Worm (Caenorhabditis elegans) whole organism, mixed stage, embryonic: ENCODE measurements around the gene kxd-1.

Experiments used
- blmp-1 ChIP-seq: fragments of 150-350 bp; optimal IDR thresholded peaks from 2 replicates; lab custom pipeline; 2014; ENCODE audit warnings: missing biosample characterization, missing genetic modification characterization
- ceh-43 ChIP-seq: fragments of 200-800 bp; sonication (Bioruptor generic); optimal IDR thresholded peaks from 2 replicates; lab custom pipeline; 2018; ENCODE audit warnings: mild to moderate bottlenecking, missing genetic modification characterization, moderate library complexity, missing compliant biosample characterization
- elt-1 ChIP-seq: sonication (generic microtip); optimal IDR thresholded peaks from 2 replicates; lab custom pipeline; 2017; ENCODE audit warnings: missing genetic modification characterization, mild to moderate bottlenecking, missing compliant biosample characterization, antibody characterized with exemption, moderate library complexity, borderline replicate concordance; ENCODE audit not compliant: insufficient read depth
- lin-13 ChIP-seq: fragments of 150-350 bp; optimal IDR thresholded peaks from 2 replicates; lab custom pipeline; 2014; ENCODE audit warnings: missing biosample characterization, missing genetic modification characterization
- lin-32 ChIP-seq: fragments of 200-800 bp; sonication (Bioruptor generic); optimal IDR thresholded peaks from 2 replicates; lab custom pipeline; 2018; ENCODE audit warnings: mild to moderate bottlenecking, missing genetic modification characterization, missing compliant biosample characterization
- lsy-2 ChIP-seq: fragments of 150-350 bp; optimal IDR thresholded peaks from 2 replicates; lab custom pipeline; 2014; ENCODE audit warnings: missing biosample characterization, missing genetic modification characterization
- nhr-237 ChIP-seq: fragments of 150-350 bp; optimal IDR thresholded peaks from 2 replicates; lab custom pipeline; 2014; ENCODE audit warnings: missing biosample characterization, missing genetic modification characterization
- nhr-76 ChIP-seq: sonication (generic microtip); optimal IDR thresholded peaks from 2 replicates; lab custom pipeline; 2017; ENCODE audit warnings: missing biosample characterization, missing genetic modification characterization
- pha-4 ChIP-seq: fragments of 150-350 bp; optimal IDR thresholded peaks from 2 replicates; lab custom pipeline; 2018; ENCODE audit warnings: missing biosample characterization, missing genetic modification reagents, missing genetic modification characterization
- snpc-4 ChIP-seq: fragments of 150-350 bp; optimal IDR thresholded peaks from 2 replicates; lab custom pipeline; 2014; ENCODE audit warnings: missing biosample characterization, missing genetic modification characterization
- tbx-8 ChIP-seq: fragments of 200-800 bp; sonication (Bioruptor generic); optimal IDR thresholded peaks from 2 replicates; lab custom pipeline; 2018; ENCODE audit warnings: mild to moderate bottlenecking, missing genetic modification characterization, moderate library complexity, missing compliant biosample characterization
- unc-62 ChIP-seq: fragments of 150-350 bp; optimal IDR thresholded peaks from 2 replicates; lab custom pipeline; 2014; ENCODE audit warnings: missing biosample characterization, missing genetic modification reagents, missing genetic modification characterization

- TF ChIP-seq blmp-1 (tag; lab: Kevin White, UChicago) = no peak
- TF ChIP-seq tbx-8 (GFP tag; lab: Kevin White, UChicago) = no peak
- TF ChIP-seq lsy-2 (tag; lab: Kevin White, UChicago) = no peak
- TF ChIP-seq unc-62 (GFP tag; lab: Kevin White, UChicago) = no peak
- TF ChIP-seq pha-4 (tag; lab: Kevin White, UChicago) = no peak
- no peak for TF ChIP-seq snpc-4
- TF ChIP-seq nhr-76 (tag; lab: Kevin White, UChicago) = no peak
- no peak for TF ChIP-seq nhr-237 (tag; lab: Kevin White, UChicago)
- TF ChIP-seq ceh-43 (GFP tag; lab: Kevin White, UChicago) = no peak
- no peak for TF ChIP-seq lin-13 (tag; lab: Kevin White, UChicago)
- TF ChIP-seq elt-1 (tag; lab: Kevin White, UChicago) = no peak
- no peak for TF ChIP-seq lin-32 (GFP tag; lab: Kevin White, UChicago)
Observed at ce11 chrV:7198403-7198802, 22.9 kb upstream of the kxd-1 start.
